Fruit fly (Drosophila melanogaster): Measurements from ENCODE around the gene Argk1.

DNA sequence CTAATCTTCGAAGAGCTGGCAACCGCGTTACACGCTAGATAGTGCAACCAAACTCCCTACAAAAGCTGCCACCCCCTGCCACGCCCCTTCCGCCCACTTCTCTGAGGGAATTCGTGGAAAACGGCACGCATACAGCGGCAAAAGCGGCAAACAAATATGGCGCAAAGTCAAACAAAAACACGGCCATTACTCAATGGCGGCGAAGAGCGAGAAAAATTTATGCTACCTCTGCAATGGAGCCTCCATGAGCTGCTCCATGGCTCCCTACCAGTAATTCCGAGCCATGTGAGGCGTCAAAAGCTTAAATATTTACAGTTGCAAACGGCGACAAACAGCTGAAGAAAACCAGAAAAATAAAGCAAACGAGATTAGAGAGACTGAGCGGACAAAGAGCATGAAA lies 41.1 kb downstream of the Argk1 start:
- TF ChIP-seq Blimp-1 (GFP tag; optimal IDR thresholded peaks at IDR 0.05) = no peak
- no peak for TF ChIP-seq dsx (GFP tag; optimal IDR thresholded peaks at IDR 0.05; ENCODE audit: poor library complexity, severe bottlenecking)
- TF ChIP-seq Lpt (GFP tag; optimal IDR thresholded peaks at IDR 0.05) = no peak

Measured in whole organism, prepupa.